Fruit fly (Drosophila melanogaster) whole organism, embryonic: ENCODE data around the gene CG14220.

ENCODE experiments used
- Abd-B ChIP-seq: fragments of 200-800 bp; sonication (Bioruptor generic); optimal IDR thresholded peaks from 2 replicates; lab custom pipeline; 2018; ENCODE audit warnings: missing biosample characterization, mild to moderate bottlenecking, missing genetic modification characterization, moderate library complexity
- Asciz ChIP-seq: fragments of 200-800 bp; sonication (Bioruptor generic); optimal IDR thresholded peaks from 2 replicates; lab custom pipeline; 2017; ENCODE audit warnings: missing biosample characterization, mild to moderate bottlenecking, missing genetic modification characterization, missing genetic modification reagents
- CG10565 ChIP-seq: fragments of 200-800 bp; sonication (Bioruptor generic); optimal IDR thresholded peaks from 3 replicates; lab custom pipeline; 2016; ENCODE audit warnings: missing biosample characterization, mild to moderate bottlenecking, missing genetic modification characterization
- CG11398 ChIP-seq: fragments of 200-800 bp; sonication (Bioruptor generic); optimal IDR thresholded peaks from 2 replicates; lab custom pipeline; 2016; ENCODE audit warnings: missing biosample characterization, missing genetic modification characterization
- CG12236 ChIP-seq: fragments of 200-800 bp; sonication (Bioruptor generic); optimal IDR thresholded peaks from 2 replicates; lab custom pipeline; 2016; ENCODE audit warnings: missing biosample characterization, missing genetic modification characterization
- CG13287 ChIP-seq: fragments of 200-800 bp; sonication (Bioruptor generic); IDR thresholded peaks from 2 replicates; pipeline ENCODE4 v1.3.6; 2022; ENCODE audit warnings: missing biosample characterization, missing genetic modification characterization; ENCODE audit not compliant: partially characterized antibody
- CG14667 ChIP-seq: fragments of 200-800 bp; sonication (Bioruptor generic); IDR thresholded peaks from 2 replicates; pipeline ENCODE4 v1.3.6; 2022; ENCODE audit warnings: missing biosample characterization, missing genetic modification characterization
- CG1529 ChIP-seq: fragments of 200-800 bp; sonication (Bioruptor generic); optimal IDR thresholded peaks from 3 replicates; lab custom pipeline; 2018; ENCODE audit warnings: missing biosample characterization, missing genetic modification characterization
- CG15601 ChIP-seq: fragments of 200-800 bp; sonication (Bioruptor generic); optimal IDR thresholded peaks from 3 replicates; lab custom pipeline; 2019; ENCODE audit warnings: missing biosample characterization, mild to moderate bottlenecking, missing genetic modification characterization, moderate library complexity
- CG3065 ChIP-seq: fragments of 200-800 bp; sonication (Bioruptor generic); optimal IDR thresholded peaks from 2 replicates; lab custom pipeline; 2016; ENCODE audit warnings: missing biosample characterization, missing genetic modification characterization
- CG32532 ChIP-seq: fragments of 200-800 bp; sonication (Bioruptor generic); IDR thresholded peaks from 2 replicates; pipeline ENCODE4 v1.3.6; 2022; ENCODE audit warnings: missing biosample characterization, missing genetic modification characterization
- CG33557 ChIP-seq: fragments of 200-800 bp; sonication (Bioruptor generic); optimal IDR thresholded peaks from 2 replicates; lab custom pipeline; 2019; ENCODE audit warnings: missing biosample characterization, mild to moderate bottlenecking, missing genetic modification characterization, moderate library complexity
- CG3407 ChIP-seq: fragments of 200-800 bp; sonication (Bioruptor generic); optimal IDR thresholded peaks from 2 replicates; lab custom pipeline; 2018; ENCODE audit warnings: missing biosample characterization, mild to moderate bottlenecking, missing genetic modification characterization
- CG3838 ChIP-seq: fragments of 200-800 bp; sonication (Bioruptor generic); optimal IDR thresholded peaks from 3 replicates; lab custom pipeline; 2016; ENCODE audit warnings: missing biosample characterization, missing genetic modification characterization
- CG4707 ChIP-seq: fragments of 200-800 bp; sonication (Bioruptor generic); optimal IDR thresholded peaks from 2 replicates; lab custom pipeline; 2018; ENCODE audit warnings: missing biosample characterization, mild to moderate bottlenecking, missing genetic modification characterization, moderate library complexity
- CG6854 ChIP-seq: fragments of 200-800 bp; sonication (Bioruptor generic); optimal IDR thresholded peaks from 3 replicates; lab custom pipeline; 2017; ENCODE audit warnings: missing biosample characterization, mild to moderate bottlenecking, missing genetic modification characterization
- CG9727 ChIP-seq: fragments of 200-800 bp; sonication (Bioruptor generic); optimal IDR thresholded peaks from 3 replicates; lab custom pipeline; 2017; ENCODE audit warnings: missing biosample characterization, mild to moderate bottlenecking, missing genetic modification characterization
- CG9797 ChIP-seq: fragments of 200-800 bp; sonication (Bioruptor generic); optimal IDR thresholded peaks from 3 replicates; lab custom pipeline; 2018; ENCODE audit warnings: missing biosample characterization, mild to moderate bottlenecking, missing genetic modification characterization
- CoRest ChIP-seq: fragments of 200-800 bp; sonication (Bioruptor generic); optimal IDR thresholded peaks from 3 replicates; lab custom pipeline; 2018; ENCODE audit warnings: missing biosample characterization, mild to moderate bottlenecking, missing genetic modification characterization, moderate library complexity
- Dbx ChIP-seq: fragments of 200-800 bp; sonication (Bioruptor generic); IDR thresholded peaks from 3 replicates; pipeline ENCODE4 v1.3.6; 2022; ENCODE audit warnings: missing biosample characterization, missing genetic modification characterization
- Fer2 ChIP-seq: fragments of 200-800 bp; sonication (Bioruptor generic); optimal IDR thresholded peaks from 2 replicates; lab custom pipeline; 2018; ENCODE audit warnings: missing biosample characterization, mild to moderate bottlenecking, missing genetic modification characterization, moderate library complexity
- MESR4 ChIP-seq: fragments of 200-800 bp; sonication (Bioruptor generic); optimal IDR thresholded peaks from 2 replicates; lab custom pipeline; 2018; ENCODE audit warnings: missing biosample characterization, mild to moderate bottlenecking, missing genetic modification characterization, moderate library complexity
- NK7.1 ChIP-seq: fragments of 200-800 bp; sonication (Bioruptor generic); optimal IDR thresholded peaks from 3 replicates; lab custom pipeline; 2016; ENCODE audit warnings: missing biosample characterization, missing genetic modification characterization
- PHDP ChIP-seq: fragments of 200-800 bp; sonication (Bioruptor generic); optimal IDR thresholded peaks from 3 replicates; lab custom pipeline; 2018; ENCODE audit warnings: missing biosample characterization, mild to moderate bottlenecking, missing genetic modification characterization, moderate library complexity
- Sry-δ ChIP-seq: fragments of 200-800 bp; sonication (Bioruptor generic); optimal IDR thresholded peaks from 2 replicates; lab custom pipeline; 2016; ENCODE audit warnings: missing biosample characterization, missing genetic modification characterization
- Xbp1 ChIP-seq: fragments of 200-800 bp; sonication (Bioruptor generic); optimal IDR thresholded peaks from 3 replicates; lab custom pipeline; 2016; ENCODE audit warnings: missing biosample characterization, mild to moderate bottlenecking, missing genetic modification characterization
- cad ChIP-seq: fragments of >200 bp; optimal IDR thresholded peaks from 2 replicates; lab custom pipeline; 2017; ENCODE audit warnings: missing biosample characterization, missing genetic modification characterization
- dimm ChIP-seq: fragments of 200-800 bp; sonication (Bioruptor generic); IDR thresholded peaks from 2 replicates; pipeline ENCODE4 v1.3.6; 2022; ENCODE audit warnings: missing biosample characterization, missing genetic modification characterization
- ems ChIP-seq: fragments of 200-800 bp; sonication (Bioruptor generic); optimal IDR thresholded peaks from 3 replicates; lab custom pipeline; 2016; ENCODE audit warnings: missing biosample characterization, missing genetic modification characterization
- eve ChIP-seq, 2 experiments: fragments of >200 bp; optimal IDR thresholded peaks; 2 replicates each; lab custom pipeline; 2017; ENCODE audit warnings: missing biosample characterization in 2 of 2, missing genetic modification characterization in 2 of 2
- exex ChIP-seq: fragments of 200-800 bp; sonication (Bioruptor generic); optimal IDR thresholded peaks from 4 replicates; lab custom pipeline; 2018; ENCODE audit warnings: missing biosample characterization, mild to moderate bottlenecking, missing genetic modification characterization, moderate library complexity
- fd3F ChIP-seq: fragments of 200-800 bp; sonication (Bioruptor generic); optimal IDR thresholded peaks from 2 replicates; lab custom pipeline; 2018; ENCODE audit warnings: missing biosample characterization, mild to moderate bottlenecking, missing genetic modification characterization, moderate library complexity
- gcm ChIP-seq: fragments of 200-800 bp; sonication (Bioruptor generic); optimal IDR thresholded peaks from 2 replicates; lab custom pipeline; 2019; ENCODE audit warnings: missing biosample characterization, mild to moderate bottlenecking, missing genetic modification characterization, moderate library complexity
- gcm2 ChIP-seq: fragments of 200-800 bp; sonication (Bioruptor generic); optimal IDR thresholded peaks from 2 replicates; lab custom pipeline; 2016; ENCODE audit warnings: missing biosample characterization, missing genetic modification characterization
- gt ChIP-seq: fragments of 200-800 bp; sonication (Bioruptor generic); IDR thresholded peaks from 2 replicates; pipeline ENCODE4 v1.3.6; 2022; ENCODE audit warnings: missing biosample characterization, missing genetic modification characterization
- ind ChIP-seq: fragments of 200-800 bp; sonication (Bioruptor generic); optimal IDR thresholded peaks from 3 replicates; lab custom pipeline; 2016; ENCODE audit warnings: missing biosample characterization, missing genetic modification characterization
- klu ChIP-seq: fragments of 200-800 bp; sonication (Bioruptor generic); IDR thresholded peaks from 2 replicates; pipeline ENCODE4 v1.3.6; 2022; ENCODE audit warnings: missing biosample characterization, missing genetic modification characterization
- mirr ChIP-seq: fragments of 200-800 bp; sonication (Bioruptor generic); optimal IDR thresholded peaks from 3 replicates; lab custom pipeline; 2018; ENCODE audit warnings: missing biosample characterization, mild to moderate bottlenecking, missing genetic modification characterization
- oc ChIP-seq: fragments of 200-800 bp; sonication (Bioruptor generic); optimal IDR thresholded peaks from 2 replicates; lab custom pipeline; 2018; ENCODE audit warnings: missing biosample characterization, mild to moderate bottlenecking, missing genetic modification characterization, moderate library complexity
- org-1 ChIP-seq: fragments of 200-800 bp; sonication (Bioruptor generic); optimal IDR thresholded peaks from 2 replicates; lab custom pipeline; 2017; ENCODE audit warnings: missing biosample characterization, missing genetic modification characterization
- pfk ChIP-seq: fragments of 200-800 bp; sonication (Bioruptor generic); optimal IDR thresholded peaks from 2 replicates; lab custom pipeline; 2018; ENCODE audit warnings: missing biosample characterization, mild to moderate bottlenecking, missing genetic modification characterization, moderate library complexity
- row ChIP-seq: fragments of 200-800 bp; sonication (Bioruptor generic); IDR thresholded peaks from 3 replicates; pipeline ENCODE4 v1.3.6; 2022; ENCODE audit warnings: missing biosample characterization, missing genetic modification characterization
- schlank ChIP-seq: fragments of 200-800 bp; sonication (Bioruptor generic); optimal IDR thresholded peaks from 2 replicates; lab custom pipeline; 2018; ENCODE audit warnings: missing biosample characterization, mild to moderate bottlenecking, missing genetic modification characterization
- seq ChIP-seq: fragments of 200-800 bp; sonication (Bioruptor generic); IDR thresholded peaks from 2 replicates; pipeline ENCODE4 v1.3.6; 2022; ENCODE audit warnings: missing biosample characterization, missing genetic modification characterization
- sisA ChIP-seq: fragments of 200-800 bp; sonication (Bioruptor generic); IDR thresholded peaks from 2 replicates; pipeline ENCODE4 v1.3.6; 2022; ENCODE audit warnings: missing biosample characterization, missing genetic modification characterization
- slbo ChIP-seq: fragments of 200-800 bp; sonication (Bioruptor generic); IDR thresholded peaks from 2 replicates; pipeline ENCODE4 v1.3.6; 2022; ENCODE audit warnings: missing biosample characterization, missing genetic modification characterization
- tup ChIP-seq: fragments of 200-800 bp; sonication (Bioruptor generic); optimal IDR thresholded peaks from 2 replicates; lab custom pipeline; 2016; ENCODE audit warnings: missing biosample characterization, mild to moderate bottlenecking, missing genetic modification characterization, moderate library complexity
- usp ChIP-seq: fragments of >200 bp; optimal IDR thresholded peaks from 2 replicates; lab custom pipeline; 2017; ENCODE audit warnings: missing biosample characterization, missing genetic modification characterization
- vnd ChIP-seq: fragments of 200-800 bp; sonication (Bioruptor generic); IDR thresholded peaks from 3 replicates; pipeline ENCODE4 v1.3.6; 2022; ENCODE audit warnings: missing biosample characterization, missing genetic modification characterization; ENCODE audit not compliant: partially characterized antibody
- wek ChIP-seq: fragments of 200-800 bp; sonication (Bioruptor generic); optimal IDR thresholded peaks from 3 replicates; lab custom pipeline; 2018; ENCODE audit warnings: missing biosample characterization, mild to moderate bottlenecking, missing genetic modification characterization, moderate library complexity

Gene CG14220

DNA sequence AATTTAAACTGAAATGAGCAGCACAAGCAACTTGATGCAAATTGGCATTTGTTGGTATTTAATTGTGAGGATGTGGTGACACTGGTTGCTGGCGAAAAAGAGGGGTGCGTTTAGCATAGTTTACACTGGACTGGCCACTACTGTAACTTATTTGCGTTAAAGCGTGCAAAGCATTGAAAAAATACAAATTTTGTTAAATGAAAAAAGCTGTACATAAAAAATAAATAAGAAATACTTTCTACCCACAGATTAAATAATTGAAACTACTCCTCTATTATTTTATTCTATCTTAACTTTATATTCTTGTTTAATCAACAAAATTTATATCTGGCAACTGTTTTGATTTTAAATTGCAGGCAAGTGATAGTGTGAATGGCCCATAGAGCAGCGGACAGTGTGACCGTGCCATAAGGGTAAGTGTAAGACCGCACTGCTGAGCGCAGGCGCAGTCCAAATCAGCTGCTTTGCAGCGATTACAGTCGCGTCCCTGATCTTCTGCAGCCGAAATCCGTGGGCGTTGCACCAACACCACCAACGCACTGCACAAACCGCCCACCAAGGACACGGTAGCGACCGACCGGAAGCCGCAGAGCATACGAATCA is 35.8 kb downstream of the CG14220 start, which contains the start of the genes Grip84 and car (continued):
- TF ChIP-seq row (peak; percentile 89), Dbx (GFP tag; lab: Robert Waterston, UW) (peak; percentile 61; the same call in 1 of the 3 replicates), seq (GFP tag; lab: Robert Waterston, UW) (peak; percentile 28; the same call in 1 of the 2 replicates), NK7.1 (no peak), CG11398 (no peak), CG32532 (GFP tag; lab: Robert Waterston, UW) (peak; percentile 93), CG3407 (GFP tag; lab: Kevin White, UChicago) (no peak), CG9797 (peak; percentile 77), ems (GFP tag; lab: Kevin White, UChicago) (no peak), CoRest (tag; lab: Kevin White, UChicago) (peak; percentile 88), Sry-δ (GFP tag; lab: Kevin White, UChicago) (no peak), cad (no peak), klu (peak; percentile 66; the same call in 1 of the 2 replicates), MESR4 (peak; percentile 56), CG13287 (GFP tag; lab: Robert Waterston, UW) (no peak), schlank (no peak), Abd-B (peak; percentile 82), tup (GFP tag; lab: Kevin White, UChicago) (no peak), CG6854 (GFP tag; lab: Kevin White, UChicago) (no peak), pfk (GFP tag; lab: Kevin White, UChicago) (no peak), eve (GFP tag; optimal IDR thresholded peaks at IDR 0.05; lab: Kevin White, UChicago) (no peak), Xbp1 (GFP tag; lab: Kevin White, UChicago) (peak; percentile 72), CG1529 (no peak), Fer2 (tag; lab: Kevin White, UChicago) (peak; percentile 25), dimm (GFP tag; lab: Robert Waterston, UW) (no peak), CG3838 (GFP tag; lab: Kevin White, UChicago) (no peak), org-1 (GFP tag; lab: Kevin White, UChicago) (peak; percentile 7), ind (GFP tag; lab: Kevin White, UChicago) (peak; percentile 61), vnd (GFP tag; lab: Robert Waterston, UW) (no peak), CG12236 (GFP tag; lab: Kevin White, UChicago) (peak; percentile 31), CG3065 (GFP tag; lab: Kevin White, UChicago) (no peak), CG10565 (GFP tag; lab: Kevin White, UChicago) (no peak), CG9727 (peak; percentile 70), fd3F (peak; percentile 68), CG33557 (GFP tag; lab: Kevin White, UChicago) (peak; percentile 43), oc (tag; lab: Kevin White, UChicago) (no peak), CG15601 (tag; lab: Kevin White, UChicago) (no peak), slbo (GFP tag; lab: Robert Waterston, UW) (peak; percentile 84), CG14667 (GFP tag; lab: Robert Waterston, UW) (0 out of 2 replicates have a peak, but pooled peaks have one; percentile 29), CG4707 (GFP tag; lab: Kevin White, UChicago) (no peak), sisA (GFP tag; lab: Robert Waterston, UW) (peak; percentile 67; the same call in 1 of the 2 replicates), exex (tag; lab: Kevin White, UChicago) (no peak), gcm2 (GFP tag; lab: Kevin White, UChicago) (no peak), wek (no peak), usp (no peak), gt (GFP tag; lab: Robert Waterston, UW) (no peak), gcm (GFP tag; lab: Kevin White, UChicago) (peak; percentile 51), Asciz (GFP tag; lab: Kevin White, UChicago) (no peak), mirr (GFP tag; lab: Kevin White, UChicago) (no peak), PHDP (tag; lab: Kevin White, UChicago) (no peak)
